Worm (Caenorhabditis elegans) whole organism, L3 larva: ENCODE results near the gene F40G12.6.

ENCODE experiments used
- aly-2 ChIP-seq: fragments of 150-350 bp; optimal IDR thresholded peaks from 2 replicates; lab custom pipeline; 2014; ENCODE audit warnings: missing biosample characterization, missing genetic modification characterization
- ceh-16 ChIP-seq: sonication (generic microtip); optimal IDR thresholded peaks from 2 replicates; lab custom pipeline; 2017; ENCODE audit warnings: missing biosample characterization, missing genetic modification characterization
- ceh-28 ChIP-seq: fragments of 150-350 bp; optimal IDR thresholded peaks from 2 replicates; lab custom pipeline; 2014; ENCODE audit warnings: missing biosample characterization, missing genetic modification reagents, missing genetic modification characterization
- ceh-82 ChIP-seq: fragments of 150-350 bp; optimal IDR thresholded peaks from 2 replicates; lab custom pipeline; 2014; ENCODE audit warnings: missing biosample characterization, missing genetic modification characterization
- ceh-9 ChIP-seq: sonication (generic microtip); optimal IDR thresholded peaks from 2 replicates; lab custom pipeline; 2018; ENCODE audit warnings: missing biosample characterization, missing genetic modification characterization
- egl-27 ChIP-seq: sonication (generic microtip); optimal IDR thresholded peaks from 4 replicates; lab custom pipeline; 2017; ENCODE audit warnings: missing biosample characterization, missing genetic modification reagents, missing genetic modification characterization
- egl-5 ChIP-seq: fragments of 150-350 bp; optimal IDR thresholded peaks from 2 replicates; lab custom pipeline; 2017; ENCODE audit warnings: missing biosample characterization, missing genetic modification reagents, missing genetic modification characterization, inconsistent platforms
- elt-1 ChIP-seq: fragments of 150-350 bp; optimal IDR thresholded peaks from 2 replicates; lab custom pipeline; 2014; ENCODE audit warnings: missing biosample characterization, missing genetic modification characterization
- elt-2 ChIP-seq: sonication (generic microtip); optimal IDR thresholded peaks from 2 replicates; lab custom pipeline; 2016; ENCODE audit warnings: missing genetic modification reagents, mild to moderate bottlenecking, missing genetic modification characterization, missing compliant biosample characterization
- elt-3 ChIP-seq, 3 experiments: fragments of 150-350 bp in 1 of 3; sonication (generic microtip) in 2 of 3; optimal IDR thresholded peaks; 2 replicates in 2 of 3; 4 replicates in 1 of 3; lab custom pipeline; 2014 to 2017; ENCODE audit warnings: missing biosample characterization in 3 of 3, missing genetic modification characterization in 3 of 3
- eor-1 ChIP-seq, 2 experiments: fragments of 150-350 bp; optimal IDR thresholded peaks; 2 replicates each; lab custom pipeline; 2014 to 2018; ENCODE audit warnings: missing biosample characterization in 2 of 2, missing genetic modification characterization in 2 of 2
- fkh-10 ChIP-seq: sonication (generic microtip); optimal IDR thresholded peaks from 2 replicates; lab custom pipeline; 2017; ENCODE audit warnings: missing biosample characterization, missing genetic modification reagents, missing genetic modification characterization
- fkh-2 ChIP-seq: fragments of 150-350 bp; optimal IDR thresholded peaks from 2 replicates; lab custom pipeline; 2014; ENCODE audit warnings: missing biosample characterization, missing genetic modification reagents, missing genetic modification characterization
- jun-1 ChIP-seq: fragments of 150-350 bp; optimal IDR thresholded peaks from 2 replicates; lab custom pipeline; 2014; ENCODE audit warnings: missing biosample characterization, missing genetic modification reagents, missing genetic modification characterization
- lin-15B ChIP-seq: fragments of 150-350 bp; optimal IDR thresholded peaks from 2 replicates; lab custom pipeline; 2014; ENCODE audit warnings: missing biosample characterization, missing genetic modification characterization
- lin-39 ChIP-seq: fragments of 150-350 bp; optimal IDR thresholded peaks from 2 replicates; lab custom pipeline; 2018; ENCODE audit warnings: missing biosample characterization, missing genetic modification reagents, missing genetic modification characterization
- mml-1 ChIP-seq: fragments of 150-350 bp; sonication (generic microtip); optimal IDR thresholded peaks from 3 replicates; lab custom pipeline; 2014; ENCODE audit warnings: missing biosample characterization, missing genetic modification characterization
- nfya-1 ChIP-seq: sonication (generic microtip); optimal IDR thresholded peaks from 2 replicates; lab custom pipeline; 2017; ENCODE audit warnings: missing genetic modification characterization, mild to moderate bottlenecking, missing compliant biosample characterization, antibody characterized with exemption, moderate library complexity; ENCODE audit not compliant: insufficient read depth
- nhr-11 ChIP-seq: fragments of 150-350 bp; optimal IDR thresholded peaks from 2 replicates; lab custom pipeline; 2014; ENCODE audit warnings: missing biosample characterization, missing genetic modification characterization
- nhr-12 ChIP-seq: fragments of 150-350 bp; optimal IDR thresholded peaks from 2 replicates; lab custom pipeline; 2014; ENCODE audit warnings: missing biosample characterization, missing genetic modification characterization
- nhr-23 ChIP-seq: fragments of 150-350 bp; optimal IDR thresholded peaks from 2 replicates; lab custom pipeline; 2014; ENCODE audit warnings: missing biosample characterization, missing genetic modification reagents, missing genetic modification characterization
- nhr-28 ChIP-seq: fragments of 150-350 bp; optimal IDR thresholded peaks from 2 replicates; lab custom pipeline; 2014; ENCODE audit warnings: missing biosample characterization, missing genetic modification characterization
- nhr-43 ChIP-seq: sonication (generic microtip); optimal IDR thresholded peaks from 2 replicates; lab custom pipeline; 2016; ENCODE audit warnings: mild to moderate bottlenecking, missing genetic modification characterization, missing compliant biosample characterization; ENCODE audit not compliant: poor library complexity, severe bottlenecking
- nhr-77 ChIP-seq: fragments of 150-350 bp; optimal IDR thresholded peaks from 2 replicates; lab custom pipeline; 2014; ENCODE audit warnings: missing biosample characterization, missing genetic modification characterization
- pha-4 ChIP-seq: fragments of 150-350 bp; optimal IDR thresholded peaks from 2 replicates; lab custom pipeline; 2014; ENCODE audit warnings: missing biosample characterization, missing genetic modification reagents, missing genetic modification characterization
- sea-2 ChIP-seq: fragments of 150-350 bp; sonication (generic microtip); optimal IDR thresholded peaks from 4 replicates; lab custom pipeline; 2014; ENCODE audit warnings: missing biosample characterization, missing genetic modification reagents, missing genetic modification characterization
- skn-1 ChIP-seq: fragments of 150-350 bp; optimal IDR thresholded peaks from 2 replicates; lab custom pipeline; 2014; ENCODE audit warnings: missing biosample characterization, missing genetic modification characterization
- tbx-2 ChIP-seq: sonication (generic microtip); optimal IDR thresholded peaks from 2 replicates; lab custom pipeline; 2016; ENCODE audit warnings: mild to moderate bottlenecking, missing genetic modification characterization, missing compliant biosample characterization
- unc-39 ChIP-seq: sonication (generic microtip); optimal IDR thresholded peaks from 4 replicates; lab custom pipeline; 2017; ENCODE audit warnings: missing biosample characterization, missing genetic modification characterization
- unc-62 ChIP-seq: fragments of 150-350 bp; sonication (generic microtip); optimal IDR thresholded peaks from 4 replicates; lab custom pipeline; 2014; ENCODE audit warnings: missing biosample characterization, missing genetic modification reagents, missing genetic modification characterization
- zag-1 ChIP-seq: fragments of 150-350 bp; optimal IDR thresholded peaks from 2 replicates; lab custom pipeline; 2014; ENCODE audit warnings: missing biosample characterization, missing genetic modification characterization
- ztf-11 ChIP-seq: fragments of 150-350 bp; optimal IDR thresholded peaks from 2 replicates; lab custom pipeline; 2014; ENCODE audit warnings: missing biosample characterization, missing genetic modification characterization
- ztf-4 ChIP-seq: fragments of 150-350 bp; optimal IDR thresholded peaks from 2 replicates; lab custom pipeline; 2014; ENCODE audit warnings: missing biosample characterization, missing genetic modification characterization

F40G12.6 gene

DNA sequence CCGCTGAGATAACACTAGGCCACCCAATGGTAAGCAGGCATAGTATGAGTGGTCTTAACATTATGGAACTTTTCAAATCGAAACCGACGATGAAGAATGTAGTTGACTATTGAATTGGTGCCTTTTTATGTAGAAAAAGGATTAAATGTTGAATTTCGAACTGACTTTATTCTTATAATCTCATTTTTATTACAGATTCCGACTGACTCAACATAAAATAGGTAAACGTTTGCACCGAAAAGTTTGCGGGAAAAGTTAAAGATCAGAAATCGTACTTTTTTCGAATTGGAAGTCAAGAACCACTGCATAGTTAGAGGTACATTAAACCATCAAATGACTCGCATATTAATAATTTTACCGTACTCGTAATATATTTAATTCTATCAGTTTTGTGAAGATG is 18.7 kb downstream of the F40G12.6 start, which contains the start of gene K02E11.7:
Gene K02E11.7 (minus strand): TSS at position 101 of the 400 bp plus-strand sequence.
- no peak for TF ChIP-seq ztf-4 (tag; lab: Kevin White, UChicago)
- no peak for TF ChIP-seq ceh-82 (tag; lab: Kevin White, UChicago)
- TF ChIP-seq elt-1 (tag; lab: Kevin White, UChicago), result no peak
- no peak for TF ChIP-seq ztf-11 (tag; lab: Kevin White, UChicago)
- no peak for TF ChIP-seq elt-3 (tag; optimal IDR thresholded peaks at IDR 0.05; lab: Kevin White, UChicago)
- no peak for TF ChIP-seq pha-4
- TF ChIP-seq, all 47 proteins: peak for 0

DNA sequence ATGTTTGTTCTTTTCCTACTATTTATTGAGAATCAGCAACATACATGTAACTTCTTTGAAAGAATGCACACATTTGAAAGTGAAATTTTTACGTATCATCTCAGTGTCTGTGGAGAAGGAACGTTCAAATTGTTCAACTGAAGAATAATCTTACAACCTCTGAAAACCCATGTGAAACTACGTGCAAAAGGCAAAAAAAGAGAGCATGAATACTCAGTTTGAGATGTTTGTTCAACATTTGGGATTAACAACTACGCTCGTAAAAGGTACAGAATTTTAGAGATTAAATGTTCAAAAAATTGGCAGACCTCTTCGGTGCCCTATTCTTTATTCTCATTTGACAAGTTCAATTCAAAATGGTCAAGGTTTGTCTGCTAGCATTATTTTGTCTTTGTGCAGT is 20.9 kb downstream of the F40G12.6 start, which contains the start of gene K02E11.5:
Gene K02E11.5 (plus strand): TSS at position 301 of the 400 bp plus-strand sequence.
- TF ChIP-seq mml-1 (tag; lab: Kevin White, UChicago) (no peak), nhr-43 (tag; lab: Kevin White, UChicago) (no peak), eor-1 (tag; optimal IDR thresholded peaks at IDR 0.05; lab: Kevin White, UChicago) (no peak), ztf-4 (tag; lab: Kevin White, UChicago) (no peak), ceh-16 (tag; lab: Kevin White, UChicago) (no peak), nhr-12 (tag; lab: Kevin White, UChicago) (no peak), aly-2 (tag; lab: Kevin White, UChicago) (no peak), nhr-23 (tag; lab: Kevin White, UChicago) (no peak), nhr-77 (tag; lab: Kevin White, UChicago) (no peak), elt-1 (tag; lab: Kevin White, UChicago) (no peak), nhr-11 (tag; lab: Kevin White, UChicago) (no peak), unc-39 (tag; lab: Kevin White, UChicago) (no peak), nfya-1 (tag; lab: Kevin White, UChicago) (no peak), fkh-2 (tag; lab: Kevin White, UChicago) (no peak), nhr-28 (tag; lab: Kevin White, UChicago) (no peak), ceh-9 (tag; lab: Kevin White, UChicago) (no peak)

DNA sequence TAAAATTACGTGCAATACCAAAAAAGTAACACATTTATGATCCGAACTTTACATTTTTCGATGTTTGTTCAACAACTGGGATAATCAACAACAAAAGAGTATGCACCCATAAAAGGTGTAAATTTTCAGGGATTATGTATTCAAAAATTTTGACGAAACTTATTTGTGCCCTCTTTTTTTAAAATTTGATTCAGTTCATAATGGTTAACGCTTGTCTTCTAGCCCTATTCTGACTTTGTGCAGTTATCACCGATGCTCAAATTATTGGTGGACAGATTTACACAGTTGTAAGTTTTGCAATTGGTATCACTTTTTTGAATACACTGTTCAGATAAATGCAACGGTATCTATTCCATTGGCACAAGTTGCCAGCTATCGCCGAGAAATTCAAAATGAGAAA is 24.3 kb downstream of the F40G12.6 start, which contains the start of gene K02E11.6:
Gene K02E11.6 (plus strand): TSS at position 149 of the 400 bp plus-strand sequence.
- TF ChIP-seq egl-27, result no peak
- TF ChIP-seq skn-1, result no peak
- TF ChIP-seq nfya-1 (tag; lab: Kevin White, UChicago), result no peak
- no peak for TF ChIP-seq sea-2 (GFP tag; lab: Kevin White, UChicago)
- TF ChIP-seq pha-4, result no peak
- no peak for TF ChIP-seq ceh-28 (tag; lab: Kevin White, UChicago)
- TF ChIP-seq elt-2, result no peak
- TF ChIP-seq unc-62 (GFP tag; lab: Kevin White, UChicago), result no peak
- no peak for TF ChIP-seq tbx-2
- no peak for TF ChIP-seq mml-1 (tag; lab: Kevin White, UChicago)
- no peak for TF ChIP-seq egl-5 (tag; lab: Kevin White, UChicago)
- TF ChIP-seq unc-39 (tag; lab: Kevin White, UChicago), result no peak
- no peak for TF ChIP-seq lin-15B
- no peak for TF ChIP-seq ceh-9 (tag; lab: Kevin White, UChicago)
- no peak for TF ChIP-seq nhr-12 (tag; lab: Kevin White, UChicago)

DNA sequence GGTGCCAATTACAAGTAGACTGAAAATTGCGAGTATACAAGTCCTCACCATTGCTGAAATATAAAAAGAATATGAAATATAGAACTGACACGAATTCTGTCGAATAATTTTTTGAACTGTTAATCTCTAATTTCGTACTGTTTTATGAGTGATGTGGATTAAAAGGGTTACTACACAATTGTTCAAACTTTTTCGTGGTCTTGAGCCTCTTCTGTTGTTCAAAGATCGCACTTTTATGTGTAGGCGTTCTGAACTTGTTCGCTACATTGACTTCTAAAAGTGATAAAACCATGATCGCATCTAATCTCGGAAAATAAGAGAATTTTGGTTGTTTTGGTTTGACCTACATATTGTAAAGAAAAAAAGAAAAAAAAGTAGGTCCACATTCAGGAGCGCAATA is 24.9 kb downstream of the F40G12.6 start, which contains the start of gene K02E11.4:
Gene K02E11.4 (minus strand): TSS at position 101 of the 400 bp plus-strand sequence.
- TF ChIP-seq fkh-10 (no peak), zag-1 (tag; lab: Kevin White, UChicago) (no peak), ceh-16 (tag; lab: Kevin White, UChicago) (no peak), jun-1 (tag; lab: Kevin White, UChicago) (no peak), pha-4 (no peak), unc-62 (GFP tag; lab: Kevin White, UChicago) (no peak), fkh-2 (tag; lab: Kevin White, UChicago) (no peak)
- TF ChIP-seq, all 47 proteins: peak for 0

DNA sequence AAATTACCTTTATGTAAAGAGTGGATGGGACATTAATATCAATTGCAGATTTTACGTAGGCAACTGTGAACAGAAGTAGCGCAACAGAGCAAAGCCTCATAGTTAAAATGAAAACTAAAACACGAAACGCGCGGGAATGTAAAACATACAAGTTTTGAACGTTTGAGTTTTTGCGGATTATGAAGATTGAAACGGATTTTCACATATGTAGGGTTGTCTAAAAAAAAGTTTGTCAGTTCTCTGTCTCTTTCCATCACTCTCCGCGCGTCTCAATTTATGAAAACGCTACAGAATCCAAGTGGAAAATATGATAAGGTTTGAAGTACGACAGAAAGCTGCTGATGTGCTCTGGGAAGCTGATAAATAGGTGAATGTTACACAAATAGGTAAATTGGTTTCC is 26.2 kb downstream of the F40G12.6 start, which contains the start of gene K02E11.3:
Gene K02E11.3 (minus strand): TSS at position 101 of the 400 bp plus-strand sequence.
- no peak for TF ChIP-seq lin-39
- TF ChIP-seq fkh-10, result no peak
- no peak for TF ChIP-seq ceh-9 (tag; lab: Kevin White, UChicago)
- TF ChIP-seq zag-1 (tag; lab: Kevin White, UChicago), result no peak
